Fruit fly (Drosophila melanogaster): Measurements from ENCODE around the gene SmydA-9.

DNA sequence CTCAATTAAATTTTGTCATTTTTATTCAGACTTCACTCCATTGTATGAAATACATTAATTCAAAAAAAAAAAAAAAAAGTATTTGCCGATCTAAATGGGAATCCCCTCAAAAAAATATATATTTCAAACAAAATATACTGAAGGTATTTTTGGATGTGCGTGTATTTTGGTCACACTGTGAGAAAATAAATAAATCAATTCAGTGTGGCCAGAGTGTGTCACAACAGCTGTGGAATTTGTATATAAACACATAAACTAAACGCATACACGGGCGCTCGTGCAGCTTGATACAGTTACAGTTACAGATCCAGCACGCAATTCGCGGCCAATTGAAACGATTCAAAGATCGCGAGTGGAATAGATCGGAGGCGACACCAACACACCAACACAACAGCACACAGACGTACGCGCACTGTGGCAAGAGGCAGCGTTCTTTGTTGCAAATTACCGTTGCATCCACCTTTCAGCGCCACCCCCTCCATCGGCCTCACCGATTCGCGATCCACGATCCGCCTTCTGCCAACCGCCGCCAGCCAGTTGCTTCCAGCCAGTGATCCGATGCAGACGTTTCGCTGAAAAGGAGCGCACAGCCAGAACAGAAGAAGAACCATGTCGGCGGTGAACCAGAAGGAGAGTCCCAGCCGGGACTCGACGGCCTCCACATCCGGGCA is 39.6 kb upstream of the SmydA-9 start, which contains the start of gene CG17754:
- TF ChIP-seq psq (optimal IDR thresholded peaks at IDR 0.05) = no peak
- TF ChIP-seq ttk (optimal IDR thresholded peaks at IDR 0.05) = no peak
- no peak for TF ChIP-seq insv (optimal IDR thresholded peaks at IDR 0.05)
- TF ChIP-seq h (optimal IDR thresholded peaks at IDR 0.05) = no peak
- no peak for TF ChIP-seq Myc (optimal IDR thresholded peaks at IDR 0.05)
- TF ChIP-seq Sin3A (optimal IDR thresholded peaks at IDR 0.05) = no peak

Measured in Kc167 (cell line).